Worm (Caenorhabditis elegans): ENCODE measurements around the gene C35D10.7.
A peak's percentile ranks its signal among the peaks of the same experiment; 100 is the strongest.

DNA sequence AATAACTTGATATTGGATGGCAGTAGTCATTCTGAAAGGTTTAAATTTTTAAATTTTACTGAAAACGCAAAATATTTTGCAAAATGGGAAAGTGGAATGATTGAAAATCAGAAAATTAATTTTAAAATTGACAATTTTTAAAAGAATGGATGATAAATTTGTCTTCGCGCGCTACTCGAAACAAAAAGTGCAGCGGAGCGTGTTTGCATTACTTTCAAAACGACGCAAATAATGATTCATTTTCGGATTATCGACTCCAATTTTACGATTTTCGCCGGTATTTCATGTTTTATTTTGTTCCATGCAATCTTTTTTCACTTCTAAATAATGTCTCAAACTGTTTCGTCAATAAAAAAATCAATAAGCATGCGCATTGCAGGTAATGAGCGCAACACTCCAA lies 22.3 kb downstream of the C35D10.7 start, which contains the start of the genes tost-1 and arx-6:
- no peak for TF ChIP-seq unc-62 (GFP tag; optimal IDR thresholded peaks at IDR 0.05)
- TF ChIP-seq blmp-1 (tag; optimal IDR thresholded peaks at IDR 0.05) = no peak
- TF ChIP-seq lsy-2 (tag; optimal IDR thresholded peaks at IDR 0.05) = peak; percentile 37
- no peak for TF ChIP-seq snpc-4 (tag; optimal IDR thresholded peaks at IDR 0.05)
- TF ChIP-seq pha-4 (tag; optimal IDR thresholded peaks at IDR 0.05) = peak; percentile 19
- TF ChIP-seq mep-1 (tag; optimal IDR thresholded peaks at IDR 0.05) = peak; percentile 50
- TF ChIP-seq ces-1 (GFP tag; optimal IDR thresholded peaks at IDR 0.05) = no peak

Measured in whole organism, mixed stage, embryonic.